Fruit fly (Drosophila melanogaster) whole organism, embryonic: Measurements from ENCODE around the gene Mipp2.

ENCODE experiments used
- ATbp ChIP-seq: fragments of 200-800 bp; sonication (Bioruptor generic); optimal IDR thresholded peaks from 2 replicates; lab custom pipeline; 2017; ENCODE audit warnings: missing biosample characterization, mild to moderate bottlenecking, missing genetic modification characterization, missing genetic modification reagents
- CG10321 ChIP-seq: fragments of 200-800 bp; sonication (Bioruptor generic); IDR thresholded peaks from 2 replicates; pipeline ENCODE4 v1.3.6; 2022; ENCODE audit warnings: missing biosample characterization, missing genetic modification characterization
- CG12104 ChIP-seq: fragments of 200-800 bp; sonication (Bioruptor generic); optimal IDR thresholded peaks from 3 replicates; lab custom pipeline; 2016; ENCODE audit warnings: missing biosample characterization, missing genetic modification characterization
- CG14441 ChIP-seq: fragments of 200-800 bp; sonication (Bioruptor generic); IDR thresholded peaks from 2 replicates; pipeline ENCODE4 v1.3.6; 2022; ENCODE audit warnings: missing biosample characterization, missing genetic modification characterization
- CG14860 ChIP-seq: fragments of 200-800 bp; sonication (Bioruptor generic); IDR thresholded peaks from 3 replicates; pipeline ENCODE4 v1.3.6; 2022; ENCODE audit warnings: missing biosample characterization, missing genetic modification characterization; ENCODE audit not compliant: partially characterized antibody
- CG17385 ChIP-seq: fragments of 200-800 bp; sonication (Bioruptor generic); optimal IDR thresholded peaks from 3 replicates; lab custom pipeline; 2018; ENCODE audit warnings: missing biosample characterization, mild to moderate bottlenecking, missing genetic modification characterization
- CG18619 ChIP-seq: fragments of 200-800 bp; sonication (Bioruptor generic); optimal IDR thresholded peaks from 3 replicates; lab custom pipeline; 2017; ENCODE audit warnings: missing biosample characterization, mild to moderate bottlenecking, missing genetic modification characterization
- CG2678 ChIP-seq: fragments of 200-800 bp; sonication (Bioruptor generic); optimal IDR thresholded peaks from 3 replicates; lab custom pipeline; 2019; ENCODE audit warnings: missing biosample characterization, mild to moderate bottlenecking, missing genetic modification characterization, moderate library complexity
- CG32532 ChIP-seq: fragments of 200-800 bp; sonication (Bioruptor generic); IDR thresholded peaks from 2 replicates; pipeline ENCODE4 v1.3.6; 2022; ENCODE audit warnings: missing biosample characterization, missing genetic modification characterization
- CG3838 ChIP-seq: fragments of 200-800 bp; sonication (Bioruptor generic); optimal IDR thresholded peaks from 3 replicates; lab custom pipeline; 2016; ENCODE audit warnings: missing biosample characterization, missing genetic modification characterization
- CG5180 ChIP-seq: fragments of 200-800 bp; sonication (Bioruptor generic); optimal IDR thresholded peaks from 3 replicates; lab custom pipeline; 2017; ENCODE audit warnings: missing biosample characterization, missing genetic modification characterization, mild to moderate bottlenecking, moderate library complexity, missing genetic modification reagents
- CG6654 ChIP-seq: fragments of 200-800 bp; sonication (Bioruptor generic); optimal IDR thresholded peaks from 2 replicates; lab custom pipeline; 2017; ENCODE audit warnings: missing biosample characterization, mild to moderate bottlenecking, missing genetic modification characterization
- CG7786 ChIP-seq: fragments of 200-800 bp; sonication (Bioruptor generic); optimal IDR thresholded peaks from 2 replicates; lab custom pipeline; 2016; ENCODE audit warnings: missing biosample characterization, missing genetic modification characterization
- CG8924 ChIP-seq: fragments of 200-800 bp; optimal IDR thresholded peaks from 3 replicates; lab custom pipeline; 2019; ENCODE audit warnings: missing biosample characterization, mild to moderate bottlenecking, missing genetic modification characterization, moderate library complexity
- Deaf1 ChIP-seq: fragments of 200-800 bp; optimal IDR thresholded peaks from 3 replicates; lab custom pipeline; 2019; ENCODE audit warnings: missing biosample characterization, mild to moderate bottlenecking, missing genetic modification characterization, moderate library complexity
- Dek ChIP-seq: fragments of 200-800 bp; sonication (Bioruptor generic); optimal IDR thresholded peaks from 3 replicates; lab custom pipeline; 2019; ENCODE audit warnings: missing biosample characterization, mild to moderate bottlenecking, missing genetic modification characterization, moderate library complexity
- Ets97D ChIP-seq: fragments of 200-800 bp; sonication (Bioruptor generic); optimal IDR thresholded peaks from 3 replicates; lab custom pipeline; 2016; ENCODE audit warnings: missing biosample characterization, missing genetic modification characterization
- Hr3 ChIP-seq: fragments of 200-800 bp; sonication (Bioruptor generic); optimal IDR thresholded peaks from 3 replicates; lab custom pipeline; 2016; ENCODE audit warnings: missing biosample characterization, missing genetic modification characterization
- Nf-YC ChIP-seq: fragments of 200-800 bp; optimal IDR thresholded peaks from 3 replicates; lab custom pipeline; 2019; ENCODE audit warnings: missing biosample characterization, mild to moderate bottlenecking, missing genetic modification characterization, moderate library complexity
- Oli ChIP-seq: fragments of 200-800 bp; sonication (Bioruptor generic); optimal IDR thresholded peaks from 2 replicates; lab custom pipeline; 2018; ENCODE audit warnings: missing biosample characterization, mild to moderate bottlenecking, missing genetic modification characterization, moderate library complexity
- Rfx ChIP-seq: fragments of 200-800 bp; sonication (Bioruptor generic); IDR thresholded peaks from 2 replicates; pipeline ENCODE4 v1.3.6; 2022; ENCODE audit warnings: missing biosample characterization, missing genetic modification characterization
- Sin3A ChIP-seq: fragments of >200 bp; optimal IDR thresholded peaks from 2 replicates; lab custom pipeline; 2018
- Sox102F ChIP-seq: fragments of 200-800 bp; sonication (Bioruptor generic); optimal IDR thresholded peaks from 2 replicates; lab custom pipeline; 2018; ENCODE audit warnings: missing biosample characterization, mild to moderate bottlenecking, missing genetic modification characterization, moderate library complexity
- Vsx1 ChIP-seq: fragments of 200-800 bp; sonication (Bioruptor generic); optimal IDR thresholded peaks from 2 replicates; lab custom pipeline; 2017; ENCODE audit warnings: missing biosample characterization, mild to moderate bottlenecking, missing genetic modification characterization, missing genetic modification reagents
- az2 ChIP-seq: fragments of 200-800 bp; sonication (Bioruptor generic); optimal IDR thresholded peaks from 3 replicates; lab custom pipeline; 2016; ENCODE audit warnings: missing biosample characterization, missing genetic modification characterization
- fu2 ChIP-seq: fragments of 200-800 bp; sonication (Bioruptor generic); optimal IDR thresholded peaks from 2 replicates; lab custom pipeline; 2016; ENCODE audit warnings: missing biosample characterization, missing genetic modification characterization
- gce ChIP-seq: fragments of 200-800 bp; sonication (Bioruptor generic); IDR thresholded peaks from 3 replicates; pipeline ENCODE4 v1.3.6; 2022; ENCODE audit warnings: missing biosample characterization, missing genetic modification characterization
- gem ChIP-seq: fragments of 200-800 bp; sonication (Bioruptor generic); optimal IDR thresholded peaks from 2 replicates; lab custom pipeline; 2019; ENCODE audit warnings: missing biosample characterization, mild to moderate bottlenecking, missing genetic modification characterization, moderate library complexity
- grn ChIP-seq: fragments of 200-800 bp; sonication (Bioruptor generic); optimal IDR thresholded peaks from 3 replicates; lab custom pipeline; 2017; ENCODE audit warnings: missing biosample characterization, missing genetic modification characterization
- inv ChIP-seq: fragments of 200-800 bp; sonication (Bioruptor generic); IDR thresholded peaks from 2 replicates; pipeline ENCODE4 v1.3.6; 2022; ENCODE audit warnings: missing biosample characterization, missing genetic modification characterization; ENCODE audit not compliant: partially characterized antibody
- lmd ChIP-seq: fragments of 200-800 bp; sonication (Bioruptor generic); IDR thresholded peaks from 2 replicates; pipeline ENCODE4 v1.3.6; 2022; ENCODE audit warnings: missing biosample characterization, missing genetic modification characterization
- nmo ChIP-seq: fragments of 200-800 bp; sonication (Bioruptor generic); optimal IDR thresholded peaks from 2 replicates; lab custom pipeline; 2018; ENCODE audit warnings: missing biosample characterization, mild to moderate bottlenecking, missing genetic modification characterization, moderate library complexity
- oc ChIP-seq: fragments of 200-800 bp; sonication (Bioruptor generic); optimal IDR thresholded peaks from 2 replicates; lab custom pipeline; 2018; ENCODE audit warnings: missing biosample characterization, mild to moderate bottlenecking, missing genetic modification characterization, moderate library complexity
- schlank ChIP-seq: fragments of 200-800 bp; sonication (Bioruptor generic); optimal IDR thresholded peaks from 2 replicates; lab custom pipeline; 2018; ENCODE audit warnings: missing biosample characterization, mild to moderate bottlenecking, missing genetic modification characterization
- sd ChIP-seq: fragments of 200-800 bp; sonication (Bioruptor generic); optimal IDR thresholded peaks from 3 replicates; lab custom pipeline; 2018; ENCODE audit warnings: missing biosample characterization, mild to moderate bottlenecking, missing genetic modification characterization, moderate library complexity
- sisA ChIP-seq: fragments of 200-800 bp; sonication (Bioruptor generic); IDR thresholded peaks from 2 replicates; pipeline ENCODE4 v1.3.6; 2022; ENCODE audit warnings: missing biosample characterization, missing genetic modification characterization
- sr ChIP-seq: fragments of 200-800 bp; sonication (Bioruptor generic); IDR thresholded peaks from 3 replicates; pipeline ENCODE4 v1.3.6; 2022; ENCODE audit warnings: missing biosample characterization, missing genetic modification characterization
- sug ChIP-seq: fragments of 200-800 bp; optimal IDR thresholded peaks from 2 replicates; lab custom pipeline; 2019; ENCODE audit warnings: missing biosample characterization, mild to moderate bottlenecking, missing genetic modification characterization, moderate library complexity
- zen ChIP-seq: fragments of 200-800 bp; sonication (Bioruptor generic); optimal IDR thresholded peaks from 3 replicates; lab custom pipeline; 2018; ENCODE audit warnings: missing biosample characterization, mild to moderate bottlenecking, missing genetic modification characterization, moderate library complexity
- zen2 ChIP-seq: fragments of 200-800 bp; sonication (Bioruptor generic); IDR thresholded peaks from 3 replicates; pipeline ENCODE4 v1.3.6; 2022; ENCODE audit warnings: missing biosample characterization, missing genetic modification characterization; ENCODE audit not compliant: partially characterized antibody

The Mipp2 gene

DNA sequence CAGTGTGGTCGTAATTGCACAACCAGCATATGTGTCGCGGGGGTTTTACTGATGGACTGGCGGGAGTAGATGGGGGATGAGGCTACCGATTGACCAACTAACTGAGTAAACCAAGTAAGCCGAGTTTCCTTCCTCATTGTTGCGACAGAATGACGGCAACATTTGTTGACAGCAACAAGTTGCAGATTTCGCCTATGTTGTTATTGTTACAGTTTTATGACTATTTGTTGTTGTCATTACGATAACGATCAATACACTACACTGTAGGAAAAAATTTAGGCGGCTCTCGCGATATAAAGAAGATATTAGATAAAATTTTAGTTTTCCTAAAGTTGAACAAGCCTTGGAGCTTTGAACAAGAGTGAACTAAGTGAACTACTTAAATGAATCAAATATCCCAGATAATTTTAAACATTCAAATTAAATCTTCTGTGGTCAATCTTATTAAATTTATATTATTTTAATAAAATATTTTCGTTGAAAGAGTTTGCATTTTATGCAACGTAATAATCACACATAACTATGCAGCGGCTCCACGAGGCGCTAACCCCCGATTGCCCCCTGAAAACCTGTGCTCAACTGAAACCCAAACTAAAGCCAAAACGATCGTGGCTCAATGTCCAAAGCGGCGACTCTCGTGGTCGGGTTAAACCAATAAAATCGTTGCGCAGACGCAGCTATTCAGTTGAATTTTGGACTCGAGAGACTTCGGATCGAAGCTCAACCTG, 23.8 kb downstream of the Mipp2 start, which contains the start of gene CG5928 (continued):
- peak; percentile 3 for TF ChIP-seq CG6654 (GFP tag; lab: Kevin White, UChicago)
- no peak for TF ChIP-seq gce
- TF ChIP-seq sr (GFP tag; lab: Robert Waterston, UW): no peak
- TF ChIP-seq CG5180: peak; percentile 48
- TF ChIP-seq nmo (GFP tag; lab: Kevin White, UChicago): peak; percentile 42
- no peak for TF ChIP-seq CG10321 (GFP tag; lab: Robert Waterston, UW)
- no peak for TF ChIP-seq CG3838 (GFP tag; lab: Kevin White, UChicago)
- peak; percentile 48 for TF ChIP-seq Sox102F
- TF ChIP-seq oc (tag; lab: Kevin White, UChicago): no peak
- peak; percentile 32 for TF ChIP-seq CG18619
- TF ChIP-seq CG14441 (GFP tag; lab: Robert Waterston, UW): peak; percentile 56
- TF ChIP-seq grn (GFP tag; lab: Kevin White, UChicago): no peak
- no peak for TF ChIP-seq Ets97D (GFP tag; lab: Kevin White, UChicago)
- peak; percentile 17; the same call in 1 of the 2 replicates for TF ChIP-seq Rfx (GFP tag; lab: Robert Waterston, UW)
- no peak for TF ChIP-seq fu2
- TF ChIP-seq sisA (GFP tag; lab: Robert Waterston, UW): peak; percentile 61
- no peak for TF ChIP-seq schlank (tag; lab: Kevin White, UChicago)
- TF ChIP-seq CG2678 (tag; lab: Kevin White, UChicago): peak; percentile 73
- TF ChIP-seq Deaf1 (tag; lab: Kevin White, UChicago): peak; percentile 35
- no peak for TF ChIP-seq Sin3A
- TF ChIP-seq Vsx1 (GFP tag; lab: Kevin White, UChicago): peak; percentile 2
- TF ChIP-seq gem (tag; lab: Kevin White, UChicago): peak; percentile 63
- TF ChIP-seq CG32532 (GFP tag; lab: Robert Waterston, UW): no peak
- peak; percentile 10 for TF ChIP-seq CG12104 (GFP tag; lab: Kevin White, UChicago)
- TF ChIP-seq CG7786 (GFP tag; lab: Kevin White, UChicago): no peak
- TF ChIP-seq CG17385 (GFP tag; lab: Kevin White, UChicago): peak; percentile 23
- peak; percentile 25 for TF ChIP-seq CG8924 (tag; lab: Kevin White, UChicago)
- peak; percentile 20 for TF ChIP-seq Dek (tag; lab: Kevin White, UChicago)
- TF ChIP-seq az2: no peak
- TF ChIP-seq Hr3 (GFP tag; lab: Kevin White, UChicago): no peak
- no peak for TF ChIP-seq CG14860 (GFP tag; lab: Robert Waterston, UW)
- TF ChIP-seq sug: peak; percentile 12
- TF ChIP-seq Nf-YC (tag; lab: Kevin White, UChicago): peak; percentile 51
- TF ChIP-seq ATbp (GFP tag; lab: Kevin White, UChicago): peak; percentile 17
- TF ChIP-seq lmd (GFP tag; lab: Robert Waterston, UW): 0 out of 2 replicates have a peak, but pooled peaks have one; percentile 25
- TF ChIP-seq inv (GFP tag; lab: Robert Waterston, UW): no peak
- peak; percentile 52 for TF ChIP-seq Oli (tag; lab: Kevin White, UChicago)
- no peak for TF ChIP-seq sd (tag; lab: Kevin White, UChicago)
- no peak for TF ChIP-seq zen
- no peak for TF ChIP-seq zen2 (GFP tag; lab: Robert Waterston, UW)
